Fruit fly (Drosophila melanogaster): Measurements from ENCODE around the gene nxf2.

nxf2 gene

DNA sequence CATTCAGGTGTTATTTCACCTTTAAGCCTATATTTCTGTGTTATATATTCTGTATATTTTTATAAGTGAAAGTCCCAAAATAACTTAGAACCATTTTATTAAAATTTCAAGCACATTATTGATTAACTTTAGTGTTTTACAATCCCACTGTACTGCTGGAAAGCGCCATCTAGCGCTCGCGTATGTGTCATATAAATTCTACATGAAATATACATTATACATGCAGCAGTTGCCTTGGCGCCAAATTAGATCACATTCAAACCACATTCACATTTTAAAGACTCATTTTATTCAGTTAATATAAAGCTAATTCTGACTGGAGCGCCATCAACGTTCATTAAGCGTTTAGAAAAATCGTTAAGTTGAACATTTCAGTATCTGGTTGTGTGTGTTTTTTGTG is 16.7 kb downstream of the nxf2 start:
- TF ChIP-seq jim (GFP tag; optimal IDR thresholded peaks at IDR 0.05): no peak
- peak in 1 of 2 experiments; percentile 4 for TF ChIP-seq foxo (GFP tag; optimal IDR thresholded peaks at IDR 0.05)

DNA sequence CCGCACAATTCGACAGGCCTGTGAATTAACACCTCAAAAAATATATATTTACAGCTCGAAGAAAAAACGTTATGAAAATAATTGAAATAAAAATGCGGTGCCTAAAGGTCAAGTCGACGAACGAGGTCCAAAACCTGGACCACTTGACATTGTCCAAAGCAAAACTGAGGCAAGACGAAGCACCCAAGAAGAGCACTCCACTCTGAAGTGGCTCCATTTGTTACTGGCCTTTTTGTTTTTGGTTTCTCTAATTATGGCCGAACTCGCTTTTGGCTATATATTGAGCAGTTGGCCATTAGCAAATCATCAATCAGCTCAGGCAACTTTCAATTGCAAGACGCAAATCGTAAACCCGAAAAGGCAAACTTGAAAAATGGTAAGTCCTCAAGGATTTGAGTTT is 23.6 kb downstream of the nxf2 start, which contains the start of gene CG4229:
TSS of gene CG4229 (plus strand) at position 301 of the 400 bp plus-strand sequence.
- no peak for TF ChIP-seq dsf (GFP tag; optimal IDR thresholded peaks at IDR 0.05; ENCODE audit: borderline replicate concordance)
- TF ChIP-seq Mio (GFP tag; optimal IDR thresholded peaks at IDR 0.05): no peak
- TF ChIP-seq Dif (GFP tag; optimal IDR thresholded peaks at IDR 0.05; ENCODE audit: partially characterized antibody): no peak
- TF ChIP-seq Hnf4 (GFP tag; optimal IDR thresholded peaks at IDR 0.05): no peak
- no peak for TF ChIP-seq sage (GFP tag; optimal IDR thresholded peaks at IDR 0.05)
- TF ChIP-seq CG32264 (GFP tag; optimal IDR thresholded peaks at IDR 0.05): no peak
- TF ChIP-seq tai (GFP tag; optimal IDR thresholded peaks at IDR 0.05): no peak
- TF ChIP-seq Dfd (GFP tag; optimal IDR thresholded peaks at IDR 0.05): no peak
- no peak for TF ChIP-seq Vsx2 (GFP tag; optimal IDR thresholded peaks at IDR 0.05; ENCODE audit: partially characterized antibody)
- TF ChIP-seq N (GFP tag; optimal IDR thresholded peaks at IDR 0.05): no peak
- TF ChIP-seq h (GFP tag; optimal IDR thresholded peaks at IDR 0.05): no peak
- no peak for TF ChIP-seq CG9705 (GFP tag; optimal IDR thresholded peaks at IDR 0.05)
- no peak for TF ChIP-seq brk (GFP tag; optimal IDR thresholded peaks at IDR 0.05)
- TF ChIP-seq psq (GFP tag; optimal IDR thresholded peaks at IDR 0.05): no peak
- TF ChIP-seq jim (GFP tag; optimal IDR thresholded peaks at IDR 0.05): no peak
- TF ChIP-seq foxo (GFP tag; optimal IDR thresholded peaks at IDR 0.05): no peak
- TF ChIP-seq Myc (optimal IDR thresholded peaks at IDR 0.05): no peak

DNA sequence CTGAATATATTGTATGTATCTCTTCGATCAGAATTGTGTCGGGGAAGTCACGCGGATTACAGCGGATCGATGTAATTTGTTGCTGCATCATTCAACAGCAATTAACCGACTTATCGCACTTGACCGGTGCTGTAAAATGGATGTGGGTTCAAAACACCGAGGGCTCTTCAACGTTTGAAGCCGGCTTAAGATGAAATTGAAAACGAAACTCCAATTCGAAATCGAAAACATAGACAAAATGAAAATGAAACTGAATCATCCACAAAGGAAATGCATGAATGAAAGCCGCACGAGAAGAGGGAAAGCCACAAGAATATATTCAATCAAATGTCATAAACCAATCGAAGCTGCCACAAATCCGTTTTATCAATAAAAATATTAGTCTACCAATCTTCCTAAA is 33.9 kb downstream of the nxf2 start:
- TF ChIP-seq jim (GFP tag; optimal IDR thresholded peaks at IDR 0.05): no peak

DNA sequence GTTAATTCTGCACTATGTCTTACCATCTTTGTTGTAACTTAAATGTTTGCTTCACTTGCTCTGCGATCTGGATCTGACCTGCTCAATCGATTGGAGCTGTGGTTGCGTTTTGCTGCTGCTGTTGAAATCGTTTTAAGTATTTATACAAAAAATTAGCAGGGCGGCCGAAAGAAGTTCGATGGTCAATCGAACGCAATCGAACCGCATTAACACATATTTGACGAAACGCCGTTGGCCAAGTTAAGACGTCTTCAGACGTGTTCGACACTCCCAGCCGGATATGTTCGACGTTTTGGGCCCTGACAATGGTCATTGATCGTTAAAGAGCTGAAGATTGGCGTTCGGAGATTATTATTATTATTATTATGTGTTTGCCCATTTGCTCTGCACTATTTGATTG is 34.6 kb downstream of the nxf2 start, which contains the start of gene CG13033:
TSS of gene CG13033 (minus strand) at position 118 of the 400 bp plus-strand sequence.
- TF ChIP-seq jim (GFP tag; optimal IDR thresholded peaks at IDR 0.05): no peak
- TF ChIP-seq Abd-B (GFP tag; optimal IDR thresholded peaks at IDR 0.05): no peak
- no peak for TF ChIP-seq br (GFP tag; optimal IDR thresholded peaks at IDR 0.05)
- no peak for TF ChIP-seq Hr78 (GFP tag; optimal IDR thresholded peaks at IDR 0.05)
- TF ChIP-seq OdsH (GFP tag; optimal IDR thresholded peaks at IDR 0.05): no peak
- no peak for TF ChIP-seq dsf (GFP tag; optimal IDR thresholded peaks at IDR 0.05; ENCODE audit: borderline replicate concordance)

DNA sequence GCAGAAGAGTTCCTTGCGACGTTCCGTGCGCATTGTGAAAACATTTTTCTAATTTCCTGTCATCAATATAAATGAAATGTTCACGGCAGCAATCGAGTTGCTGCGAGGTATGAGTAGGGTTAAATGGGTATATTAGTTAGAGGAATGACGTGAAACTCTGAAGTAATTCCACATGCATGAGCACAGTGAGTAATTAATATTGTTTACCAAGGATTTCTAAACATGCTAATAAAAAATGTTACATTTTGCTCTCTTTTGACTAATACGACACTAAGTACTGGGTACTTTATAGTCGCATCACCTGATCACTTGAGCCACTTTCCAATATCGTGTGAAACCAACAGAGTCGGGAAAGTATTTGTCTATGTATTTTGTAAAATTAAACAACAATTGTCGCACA is 35.9 kb downstream of the nxf2 start:
- TF ChIP-seq CG9705 (GFP tag; optimal IDR thresholded peaks at IDR 0.05) (no peak), Hr78 (GFP tag; optimal IDR thresholded peaks at IDR 0.05) (no peak), Sp1 (GFP tag; optimal IDR thresholded peaks at IDR 0.05) (no peak), rgr (GFP tag; optimal IDR thresholded peaks at IDR 0.05) (no peak), CG32264 (GFP tag; optimal IDR thresholded peaks at IDR 0.05) (no peak), Rel (GFP tag; optimal IDR thresholded peaks at IDR 0.05) (no peak), Rel (tag; optimal IDR thresholded peaks at IDR 0.05) (no peak), psq (GFP tag; optimal IDR thresholded peaks at IDR 0.05) (no peak), Hr83 (GFP tag; optimal IDR thresholded peaks at IDR 0.05; ENCODE audit: poor library complexity, severe bottlenecking) (no peak), Dfd (GFP tag; optimal IDR thresholded peaks at IDR 0.05) (no peak), Dif (GFP tag; optimal IDR thresholded peaks at IDR 0.05; ENCODE audit: partially characterized antibody) (no peak), Myc (optimal IDR thresholded peaks at IDR 0.05) (no peak), CrebA (GFP tag; optimal IDR thresholded peaks at IDR 0.05; ENCODE audit: borderline replicate concordance) (no peak), Mio (GFP tag; optimal IDR thresholded peaks at IDR 0.05) (no peak), fru (GFP tag; optimal IDR thresholded peaks at IDR 0.05) (no peak), sv (GFP tag; optimal IDR thresholded peaks at IDR 0.05) (no peak), Hnf4 (GFP tag; optimal IDR thresholded peaks at IDR 0.05) (no peak)

DNA sequence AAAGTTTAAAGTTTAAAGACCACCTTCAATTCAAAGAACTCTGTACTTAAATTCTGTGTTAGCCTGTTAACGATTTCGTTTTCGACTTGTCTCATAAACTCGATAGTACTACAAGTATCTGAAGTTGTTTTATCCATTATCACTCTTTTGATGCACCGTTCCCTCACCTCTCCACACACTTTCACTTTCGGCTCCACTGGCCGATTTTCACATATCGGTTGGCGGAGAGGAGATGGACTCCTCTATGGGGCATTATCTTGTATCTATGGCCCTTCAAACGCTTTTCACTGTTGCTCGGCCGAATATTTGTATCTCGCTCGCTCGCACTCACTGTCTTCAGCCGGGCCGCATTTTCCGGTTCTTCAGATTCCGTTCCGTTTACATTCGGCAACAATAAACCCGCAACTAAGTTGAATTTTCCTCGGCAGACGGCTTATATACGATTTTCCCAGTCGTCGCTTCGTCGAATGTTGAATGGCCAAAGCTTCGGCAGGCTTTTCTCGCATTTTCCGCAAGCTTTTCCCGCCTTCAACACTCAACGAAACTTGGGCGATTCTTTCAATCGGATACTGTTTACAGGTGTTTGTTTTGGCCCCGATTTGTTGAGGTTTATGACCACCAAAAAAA is 37.0 kb downstream of the nxf2 start, which contains the start of gene CG43373:
TSS of gene CG43373 (minus strand) at position 373 of the 627 bp plus-strand sequence.
- no peak for TF ChIP-seq Mio (GFP tag; optimal IDR thresholded peaks at IDR 0.05)
- TF ChIP-seq usp (GFP tag; optimal IDR thresholded peaks at IDR 0.05): no peak
- no peak for TF ChIP-seq CG32264 (GFP tag; optimal IDR thresholded peaks at IDR 0.05)
- no peak for TF ChIP-seq CG9705 (GFP tag; optimal IDR thresholded peaks at IDR 0.05)
- no peak for TF ChIP-seq lola (GFP tag; optimal IDR thresholded peaks at IDR 0.05)
- TF ChIP-seq fru (GFP tag; optimal IDR thresholded peaks at IDR 0.05): no peak
- no peak for TF ChIP-seq Dfd (GFP tag; optimal IDR thresholded peaks at IDR 0.05)
- no peak for TF ChIP-seq Jra (GFP tag; optimal IDR thresholded peaks at IDR 0.05)
- TF ChIP-seq tai (GFP tag; optimal IDR thresholded peaks at IDR 0.05): no peak
- no peak for TF ChIP-seq Myc (optimal IDR thresholded peaks at IDR 0.05)
- TF ChIP-seq ey (GFP tag; optimal IDR thresholded peaks at IDR 0.05): no peak
- no peak for TF ChIP-seq HLH106 (tag; optimal IDR thresholded peaks at IDR 0.05)
- TF ChIP-seq dmrt93B (GFP tag; optimal IDR thresholded peaks at IDR 0.05): no peak
- TF ChIP-seq Abd-B (GFP tag; optimal IDR thresholded peaks at IDR 0.05): no peak
- TF ChIP-seq dl (GFP tag; optimal IDR thresholded peaks at IDR 0.05; ENCODE audit: insufficient read depth in 1 of 2, partially characterized antibody in 2 of 2): no peak
